Fruit fly (Drosophila melanogaster) whole organism, embryonic: Measurements from ENCODE around the gene CG11562.

Source experiments
- Bgb ChIP-seq: fragments of 200-800 bp; sonication (Bioruptor generic); IDR thresholded peaks from 2 replicates; pipeline ENCODE4 v1.3.6; 2022; ENCODE audit warnings: missing biosample characterization, missing genetic modification characterization; ENCODE audit not compliant: partially characterized antibody
- BtbVII ChIP-seq: fragments of 200-800 bp; sonication (Bioruptor generic); optimal IDR thresholded peaks from 3 replicates; lab custom pipeline; 2017; ENCODE audit warnings: missing biosample characterization, mild to moderate bottlenecking, missing genetic modification characterization
- CG10209 ChIP-seq: fragments of 200-800 bp; sonication (Bioruptor generic); optimal IDR thresholded peaks from 3 replicates; lab custom pipeline; 2017; ENCODE audit warnings: missing biosample characterization, mild to moderate bottlenecking, missing genetic modification characterization, missing genetic modification reagents
- CG11085 ChIP-seq: fragments of 200-800 bp; sonication (Bioruptor generic); IDR thresholded peaks from 2 replicates; pipeline ENCODE4 v1.3.6; 2022; ENCODE audit warnings: missing biosample characterization, missing genetic modification characterization
- CG11560 ChIP-seq: fragments of 200-800 bp; sonication (Bioruptor generic); IDR thresholded peaks from 3 replicates; pipeline ENCODE4 v1.3.6; 2022; ENCODE audit warnings: missing biosample characterization, missing genetic modification characterization
- CG11723 ChIP-seq: fragments of 200-800 bp; sonication (Bioruptor generic); optimal IDR thresholded peaks from 2 replicates; lab custom pipeline; 2017; ENCODE audit warnings: missing biosample characterization, mild to moderate bottlenecking, missing genetic modification characterization
- CG12071 ChIP-seq: fragments of 200-800 bp; sonication (Bioruptor generic); optimal IDR thresholded peaks from 3 replicates; lab custom pipeline; 2018; ENCODE audit warnings: missing biosample characterization, mild to moderate bottlenecking, missing genetic modification characterization
- CG12219 ChIP-seq: fragments of 200-800 bp; sonication (Bioruptor generic); optimal IDR thresholded peaks from 3 replicates; lab custom pipeline; 2018; ENCODE audit warnings: missing biosample characterization, mild to moderate bottlenecking, missing genetic modification characterization
- CG1233 ChIP-seq: fragments of 200-800 bp; sonication (Bioruptor generic); optimal IDR thresholded peaks from 4 replicates; lab custom pipeline; 2018; ENCODE audit warnings: missing biosample characterization, mild to moderate bottlenecking, missing genetic modification characterization
- CG14965 ChIP-seq: fragments of 200-800 bp; sonication (Bioruptor generic); optimal IDR thresholded peaks from 2 replicates; lab custom pipeline; 2016; ENCODE audit warnings: missing biosample characterization, missing genetic modification characterization, borderline replicate concordance
- CG17328 ChIP-seq: fragments of 200-800 bp; sonication (Bioruptor generic); IDR thresholded peaks from 2 replicates; pipeline ENCODE4 v1.3.6; 2022; ENCODE audit warnings: missing biosample characterization, missing genetic modification characterization
- CG17359 ChIP-seq: fragments of 200-800 bp; sonication (Bioruptor generic); optimal IDR thresholded peaks from 3 replicates; lab custom pipeline; 2018; ENCODE audit warnings: missing biosample characterization, mild to moderate bottlenecking, missing genetic modification characterization, moderate library complexity
- CG17568 ChIP-seq: fragments of 200-800 bp; sonication (Bioruptor generic); optimal IDR thresholded peaks from 2 replicates; lab custom pipeline; 2018; ENCODE audit warnings: missing biosample characterization, mild to moderate bottlenecking, missing genetic modification characterization, moderate library complexity
- CG2678 ChIP-seq: fragments of 200-800 bp; sonication (Bioruptor generic); optimal IDR thresholded peaks from 3 replicates; lab custom pipeline; 2019; ENCODE audit warnings: missing biosample characterization, mild to moderate bottlenecking, missing genetic modification characterization, moderate library complexity
- CG33557 ChIP-seq: fragments of 200-800 bp; sonication (Bioruptor generic); optimal IDR thresholded peaks from 2 replicates; lab custom pipeline; 2019; ENCODE audit warnings: missing biosample characterization, mild to moderate bottlenecking, missing genetic modification characterization, moderate library complexity
- CG34422 ChIP-seq: fragments of 200-800 bp; sonication (Bioruptor generic); IDR thresholded peaks from 3 replicates; pipeline ENCODE4 v1.3.6; 2022; ENCODE audit warnings: missing biosample characterization, missing genetic modification characterization
- CG7271 ChIP-seq: fragments of 200-800 bp; sonication (Bioruptor generic); optimal IDR thresholded peaks from 2 replicates; lab custom pipeline; 2018; ENCODE audit warnings: missing biosample characterization, mild to moderate bottlenecking, missing genetic modification characterization, moderate library complexity
- CG7372 ChIP-seq: fragments of 200-800 bp; sonication (Bioruptor generic); IDR thresholded peaks from 2 replicates; pipeline ENCODE4 v1.3.6; 2022; ENCODE audit warnings: missing biosample characterization, missing genetic modification characterization
- CG9932 ChIP-seq: fragments of 200-800 bp; sonication (Bioruptor generic); IDR thresholded peaks from 2 replicates; pipeline ENCODE4 v1.3.6; 2022; ENCODE audit warnings: missing biosample characterization, missing genetic modification characterization
- Dip2 ChIP-seq: fragments of 200-800 bp; sonication (Bioruptor generic); IDR thresholded peaks from 2 replicates; pipeline ENCODE4 v1.3.6; 2022; ENCODE audit warnings: missing biosample characterization, missing genetic modification characterization
- Dip3 ChIP-seq: fragments of 200-800 bp; sonication (Bioruptor generic); optimal IDR thresholded peaks from 3 replicates; lab custom pipeline; 2016; ENCODE audit warnings: missing biosample characterization, missing genetic modification characterization
- HmgD ChIP-seq: fragments of 200-800 bp; sonication (Bioruptor generic); optimal IDR thresholded peaks from 3 replicates; lab custom pipeline; 2016; ENCODE audit warnings: missing biosample characterization, missing genetic modification characterization
- HmgZ ChIP-seq: fragments of 200-800 bp; sonication (Bioruptor generic); optimal IDR thresholded peaks from 2 replicates; lab custom pipeline; 2018; ENCODE audit warnings: missing biosample characterization, mild to moderate bottlenecking, missing genetic modification characterization
- Hr3 ChIP-seq: fragments of 200-800 bp; sonication (Bioruptor generic); optimal IDR thresholded peaks from 3 replicates; lab custom pipeline; 2016; ENCODE audit warnings: missing biosample characterization, missing genetic modification characterization
- MBD-R2 ChIP-seq: fragments of 200-800 bp; sonication (Bioruptor generic); IDR thresholded peaks from 2 replicates; pipeline ENCODE4 v1.3.6; 2022; ENCODE audit warnings: missing biosample characterization, missing genetic modification characterization
- Nf-YB ChIP-seq: fragments of 200-800 bp; sonication (Bioruptor generic); optimal IDR thresholded peaks from 3 replicates; lab custom pipeline; 2019; ENCODE audit warnings: missing biosample characterization, mild to moderate bottlenecking, missing genetic modification characterization, moderate library complexity
- aop ChIP-seq: fragments of 200-800 bp; sonication (Bioruptor generic); IDR thresholded peaks from 2 replicates; pipeline ENCODE4 v1.3.6; 2022; ENCODE audit warnings: missing biosample characterization, missing genetic modification characterization
- ap ChIP-seq: fragments of 200-800 bp; sonication (Bioruptor generic); IDR thresholded peaks from 2 replicates; pipeline ENCODE4 v1.3.6; 2022; ENCODE audit warnings: missing biosample characterization, missing genetic modification characterization
- bcd ChIP-seq: fragments of 200-800 bp; sonication (Bioruptor generic); optimal IDR thresholded peaks from 2 replicates; lab custom pipeline; 2017; ENCODE audit warnings: missing biosample characterization, mild to moderate bottlenecking, missing genetic modification characterization
- bigmax ChIP-seq: fragments of 200-800 bp; sonication (Bioruptor generic); optimal IDR thresholded peaks from 2 replicates; lab custom pipeline; 2018; ENCODE audit warnings: missing biosample characterization, mild to moderate bottlenecking, missing genetic modification characterization
- br ChIP-seq: fragments of >200 bp; optimal IDR thresholded peaks from 2 replicates; lab custom pipeline; 2017
- btn ChIP-seq: fragments of 200-800 bp; sonication (Bioruptor generic); optimal IDR thresholded peaks from 2 replicates; lab custom pipeline; 2016; ENCODE audit warnings: missing biosample characterization, missing genetic modification characterization
- croc ChIP-seq: fragments of 200-800 bp; sonication (Bioruptor generic); conservative IDR thresholded peaks from 3 replicates; pipeline ENCODE4 v1.3.6; 2022; ENCODE audit warnings: missing biosample characterization, missing genetic modification characterization
- dan ChIP-seq: fragments of 200-800 bp; sonication (Bioruptor generic); IDR thresholded peaks from 2 replicates; pipeline ENCODE4 v1.3.6; 2022; ENCODE audit warnings: missing biosample characterization, missing genetic modification characterization
- dmrt11E ChIP-seq: fragments of 200-800 bp; sonication (Bioruptor generic); optimal IDR thresholded peaks from 3 replicates; lab custom pipeline; 2018; ENCODE audit warnings: missing biosample characterization, mild to moderate bottlenecking, missing genetic modification characterization, moderate library complexity
- exex ChIP-seq: fragments of 200-800 bp; sonication (Bioruptor generic); optimal IDR thresholded peaks from 4 replicates; lab custom pipeline; 2018; ENCODE audit warnings: missing biosample characterization, mild to moderate bottlenecking, missing genetic modification characterization, moderate library complexity
- fd3F ChIP-seq: fragments of 200-800 bp; sonication (Bioruptor generic); optimal IDR thresholded peaks from 2 replicates; lab custom pipeline; 2018; ENCODE audit warnings: missing biosample characterization, mild to moderate bottlenecking, missing genetic modification characterization, moderate library complexity
- gt ChIP-seq: fragments of 200-800 bp; sonication (Bioruptor generic); IDR thresholded peaks from 2 replicates; pipeline ENCODE4 v1.3.6; 2022; ENCODE audit warnings: missing biosample characterization, missing genetic modification characterization
- lola ChIP-seq, 3 experiments: fragments of >200 bp in 2 of 3; fragments of 200-800 bp in 1 of 3; sonication (Bioruptor generic) in 1 of 3; optimal IDR thresholded peaks; 2 replicates each; lab custom pipeline; 2017 to 2019; ENCODE audit warnings: missing biosample characterization in 3 of 3, missing genetic modification characterization in 3 of 3, mild to moderate bottlenecking in 1 of 3, moderate library complexity in 1 of 3
- nmo ChIP-seq: fragments of 200-800 bp; sonication (Bioruptor generic); optimal IDR thresholded peaks from 2 replicates; lab custom pipeline; 2018; ENCODE audit warnings: missing biosample characterization, mild to moderate bottlenecking, missing genetic modification characterization, moderate library complexity
- peb ChIP-seq: fragments of 200-800 bp; sonication (Bioruptor generic); IDR thresholded peaks from 2 replicates; pipeline ENCODE4 v1.3.6; 2022; ENCODE audit warnings: missing biosample characterization, missing genetic modification characterization
- pfk ChIP-seq: fragments of 200-800 bp; sonication (Bioruptor generic); optimal IDR thresholded peaks from 2 replicates; lab custom pipeline; 2018; ENCODE audit warnings: missing biosample characterization, mild to moderate bottlenecking, missing genetic modification characterization, moderate library complexity
- pzg ChIP-seq: fragments of 200-800 bp; sonication (Bioruptor generic); optimal IDR thresholded peaks from 3 replicates; lab custom pipeline; 2018; ENCODE audit warnings: missing biosample characterization, mild to moderate bottlenecking, missing genetic modification characterization, moderate library complexity
- row ChIP-seq: fragments of 200-800 bp; sonication (Bioruptor generic); IDR thresholded peaks from 3 replicates; pipeline ENCODE4 v1.3.6; 2022; ENCODE audit warnings: missing biosample characterization, missing genetic modification characterization
- run ChIP-seq: fragments of 200-800 bp; sonication (Bioruptor generic); optimal IDR thresholded peaks from 3 replicates; lab custom pipeline; 2018; ENCODE audit warnings: missing biosample characterization, mild to moderate bottlenecking, missing genetic modification characterization
- slbo ChIP-seq: fragments of 200-800 bp; sonication (Bioruptor generic); IDR thresholded peaks from 2 replicates; pipeline ENCODE4 v1.3.6; 2022; ENCODE audit warnings: missing biosample characterization, missing genetic modification characterization
- tgo ChIP-seq: fragments of 200-800 bp; sonication (Bioruptor generic); IDR thresholded peaks from 3 replicates; pipeline ENCODE4 v1.3.6; 2022; ENCODE audit warnings: missing biosample characterization, missing genetic modification characterization
- twi ChIP-seq: fragments of 200-800 bp; optimal IDR thresholded peaks from 2 replicates; lab custom pipeline; 2019; ENCODE audit warnings: missing biosample characterization, mild to moderate bottlenecking, missing genetic modification characterization, moderate library complexity
- unpg ChIP-seq: fragments of 200-800 bp; sonication (Bioruptor generic); optimal IDR thresholded peaks from 3 replicates; lab custom pipeline; 2018; ENCODE audit warnings: missing biosample characterization, mild to moderate bottlenecking, missing genetic modification characterization, moderate library complexity
- usp ChIP-seq: fragments of >200 bp; optimal IDR thresholded peaks from 2 replicates; lab custom pipeline; 2017; ENCODE audit warnings: missing biosample characterization, missing genetic modification characterization

CG11562 gene

dm6 chr2L:267441-268089, 24.7 kb upstream of the CG11562 start, which contains the start of gene CG17075 (continued):
- TF ChIP-seq tgo (GFP tag; lab: Robert Waterston, UW): peak; percentile 96
- TF ChIP-seq pfk (GFP tag; lab: Kevin White, UChicago): no peak
- peak; percentile 94 for TF ChIP-seq CG7372 (GFP tag; lab: Robert Waterston, UW)
- peak; percentile 95 for TF ChIP-seq CG34422 (GFP tag; lab: Robert Waterston, UW)
- peak; percentile 87 for TF ChIP-seq CG17568
- TF ChIP-seq fd3F: peak; percentile 96
- peak; percentile 96 for TF ChIP-seq row (GFP tag; lab: Robert Waterston, UW)
- peak; percentile 96 for TF ChIP-seq unpg (GFP tag; lab: Kevin White, UChicago)
- TF ChIP-seq dmrt11E (tag; lab: Kevin White, UChicago): peak; percentile 35
- peak; percentile 88 for TF ChIP-seq CG12219 (GFP tag; lab: Kevin White, UChicago)
- TF ChIP-seq CG7271 (tag; lab: Kevin White, UChicago): peak; percentile 42
- TF ChIP-seq CG17328 (GFP tag; lab: Robert Waterston, UW): peak; percentile 96
- peak; percentile 12 for TF ChIP-seq pzg
- TF ChIP-seq CG11723 (GFP tag; lab: Kevin White, UChicago): peak; percentile 83
- TF ChIP-seq croc (GFP tag; lab: Robert Waterston, UW): peak; percentile 79
- TF ChIP-seq twi (tag; lab: Kevin White, UChicago): peak; percentile 78
- TF ChIP-seq exex: peak; percentile 79
- TF ChIP-seq HmgZ (tag; lab: Kevin White, UChicago): peak; percentile 95
- peak; percentile 95 for TF ChIP-seq BtbVII (GFP tag; lab: Kevin White, UChicago)
- peak; percentile 85 for TF ChIP-seq bcd (GFP tag; lab: Kevin White, UChicago)
- TF ChIP-seq CG1233 (GFP tag; lab: Kevin White, UChicago): peak; percentile 92
- peak; percentile 71 for TF ChIP-seq Dip3 (GFP tag; lab: Kevin White, UChicago)
- no peak for TF ChIP-seq usp
- no peak for TF ChIP-seq CG33557 (GFP tag; lab: Kevin White, UChicago)
- TF ChIP-seq CG9932 (GFP tag; lab: Robert Waterston, UW): peak; percentile 96
- peak; percentile 34 for TF ChIP-seq btn (GFP tag; lab: Kevin White, UChicago)
- TF ChIP-seq br: no peak
- no peak; the same call in 1 of the 2 replicates for TF ChIP-seq Dip2
- TF ChIP-seq Hr3 (GFP tag; lab: Kevin White, UChicago): peak; percentile 93
- TF ChIP-seq lola (GFP tag; optimal IDR thresholded peaks at IDR 0.05; lab: Kevin White, UChicago): peak in 1 of 3 experiments; percentile 69
- TF ChIP-seq gt (GFP tag; lab: Robert Waterston, UW): peak; percentile 65; the same call in 1 of the 2 replicates
- peak; percentile 97 for TF ChIP-seq CG2678 (tag; lab: Kevin White, UChicago)
- TF ChIP-seq run (tag; lab: Kevin White, UChicago): peak; percentile 87
- TF ChIP-seq CG14965 (GFP tag; lab: Kevin White, UChicago): no peak
- TF ChIP-seq CG11085: peak; percentile 94
- peak; percentile 96 for TF ChIP-seq CG17359 (tag; lab: Kevin White, UChicago)
- no peak for TF ChIP-seq Bgb (GFP tag; lab: Robert Waterston, UW)
- peak; percentile 96 for TF ChIP-seq ap (GFP tag; lab: Robert Waterston, UW)
- TF ChIP-seq slbo (GFP tag; lab: Robert Waterston, UW): peak; percentile 98
- peak; percentile 84 for TF ChIP-seq CG11560
- TF ChIP-seq CG12071 (GFP tag; lab: Kevin White, UChicago): peak; percentile 88
- TF ChIP-seq Nf-YB (GFP tag; lab: Kevin White, UChicago): peak; percentile 72
- no peak for TF ChIP-seq HmgD (GFP tag; lab: Kevin White, UChicago)
- peak; percentile 6 for TF ChIP-seq bigmax (GFP tag; lab: Kevin White, UChicago)
- TF ChIP-seq MBD-R2: peak; percentile 91
- TF ChIP-seq CG10209 (GFP tag; lab: Kevin White, UChicago): peak; percentile 96
- peak; percentile 93 for TF ChIP-seq nmo (GFP tag; lab: Kevin White, UChicago)
- no peak; the same call in 1 of the 2 replicates for TF ChIP-seq dan
- peak; percentile 83; the same call in 1 of the 2 replicates for TF ChIP-seq aop (GFP tag; lab: Robert Waterston, UW)
- peak; percentile 80 for TF ChIP-seq peb (GFP tag; lab: Robert Waterston, UW)
